Fruit fly (Drosophila melanogaster) whole organism, embryonic: ENCODE results near the gene Idgf3.

Source experiments
- Atf-2 ChIP-seq: fragments of 200-800 bp; sonication (Bioruptor generic); optimal IDR thresholded peaks from 2 replicates; lab custom pipeline; 2016; ENCODE audit warnings: missing biosample characterization, missing genetic modification characterization
- Atf6 ChIP-seq: fragments of 200-800 bp; sonication (Bioruptor generic); IDR thresholded peaks from 2 replicates; pipeline ENCODE4 v1.3.6; 2022; ENCODE audit warnings: missing biosample characterization, missing genetic modification characterization
- BEAF-32 ChIP-seq: fragments of 200-800 bp; sonication (Bioruptor generic); optimal IDR thresholded peaks from 3 replicates; lab custom pipeline; 2017; ENCODE audit warnings: missing biosample characterization, missing genetic modification characterization, mild to moderate bottlenecking, moderate library complexity, missing genetic modification reagents
- BtbVII ChIP-seq: fragments of 200-800 bp; sonication (Bioruptor generic); optimal IDR thresholded peaks from 3 replicates; lab custom pipeline; 2017; ENCODE audit warnings: missing biosample characterization, mild to moderate bottlenecking, missing genetic modification characterization
- CG12391 ChIP-seq: fragments of 200-800 bp; sonication (Bioruptor generic); optimal IDR thresholded peaks from 3 replicates; lab custom pipeline; 2018; ENCODE audit warnings: missing biosample characterization, mild to moderate bottlenecking, missing genetic modification characterization, moderate library complexity
- CG13624 ChIP-seq: fragments of 200-800 bp; sonication (Bioruptor generic); optimal IDR thresholded peaks from 2 replicates; lab custom pipeline; 2016; ENCODE audit warnings: missing biosample characterization, missing genetic modification characterization
- CG13894 ChIP-seq: fragments of 200-800 bp; sonication (Bioruptor generic); optimal IDR thresholded peaks from 3 replicates; lab custom pipeline; 2018; ENCODE audit warnings: missing biosample characterization, mild to moderate bottlenecking, missing genetic modification characterization, moderate library complexity
- CG15011 ChIP-seq: fragments of 200-800 bp; sonication (Bioruptor generic); optimal IDR thresholded peaks from 3 replicates; lab custom pipeline; 2018; ENCODE audit warnings: missing biosample characterization, mild to moderate bottlenecking, missing genetic modification characterization
- CG17385 ChIP-seq: fragments of 200-800 bp; sonication (Bioruptor generic); optimal IDR thresholded peaks from 3 replicates; lab custom pipeline; 2018; ENCODE audit warnings: missing biosample characterization, mild to moderate bottlenecking, missing genetic modification characterization
- CG17829 ChIP-seq: fragments of 200-800 bp; optimal IDR thresholded peaks from 2 replicates; lab custom pipeline; 2019; ENCODE audit warnings: missing biosample characterization, mild to moderate bottlenecking, missing genetic modification characterization, moderate library complexity
- CG18011 ChIP-seq: fragments of 200-800 bp; sonication (Bioruptor generic); optimal IDR thresholded peaks from 2 replicates; lab custom pipeline; 2017; ENCODE audit warnings: missing biosample characterization, missing genetic modification characterization, mild to moderate bottlenecking, moderate library complexity, missing genotype
- CG2120 ChIP-seq: fragments of 200-800 bp; sonication (Bioruptor generic); optimal IDR thresholded peaks from 3 replicates; lab custom pipeline; 2016; ENCODE audit warnings: missing biosample characterization, missing genetic modification characterization
- CG2199 ChIP-seq: fragments of 200-800 bp; sonication (Bioruptor generic); IDR thresholded peaks from 3 replicates; pipeline ENCODE4 v1.3.6; 2022; ENCODE audit warnings: missing biosample characterization, missing genetic modification characterization
- CG32772 ChIP-seq: fragments of 200-800 bp; sonication (Bioruptor generic); IDR thresholded peaks from 2 replicates; pipeline ENCODE4 v1.3.6; 2022; ENCODE audit warnings: missing biosample characterization, missing genetic modification characterization
- CG4707 ChIP-seq: fragments of 200-800 bp; sonication (Bioruptor generic); optimal IDR thresholded peaks from 2 replicates; lab custom pipeline; 2018; ENCODE audit warnings: missing biosample characterization, mild to moderate bottlenecking, missing genetic modification characterization, moderate library complexity
- CG4820 ChIP-seq: fragments of 200-800 bp; sonication (Bioruptor generic); optimal IDR thresholded peaks from 3 replicates; lab custom pipeline; 2016; ENCODE audit warnings: missing biosample characterization, missing genetic modification characterization
- CG6272 ChIP-seq: fragments of 200-800 bp; sonication (Bioruptor generic); IDR thresholded peaks from 2 replicates; pipeline ENCODE4 v1.3.6; 2022; ENCODE audit warnings: missing biosample characterization, missing genetic modification characterization
- CG8281 ChIP-seq: fragments of 200-800 bp; sonication (Bioruptor generic); optimal IDR thresholded peaks from 2 replicates; lab custom pipeline; 2018; ENCODE audit warnings: missing biosample characterization, mild to moderate bottlenecking, missing genetic modification characterization, moderate library complexity
- CG9609 ChIP-seq: fragments of 200-800 bp; sonication (Bioruptor generic); optimal IDR thresholded peaks from 3 replicates; lab custom pipeline; 2016; ENCODE audit warnings: missing biosample characterization, missing genetic modification characterization
- CG9817 ChIP-seq: fragments of 200-800 bp; sonication (Bioruptor generic); optimal IDR thresholded peaks from 2 replicates; lab custom pipeline; 2018; ENCODE audit warnings: missing biosample characterization, mild to moderate bottlenecking, missing genetic modification characterization, moderate library complexity
- Dbx ChIP-seq: fragments of 200-800 bp; sonication (Bioruptor generic); IDR thresholded peaks from 3 replicates; pipeline ENCODE4 v1.3.6; 2022; ENCODE audit warnings: missing biosample characterization, missing genetic modification characterization
- Deaf1 ChIP-seq: fragments of 200-800 bp; optimal IDR thresholded peaks from 3 replicates; lab custom pipeline; 2019; ENCODE audit warnings: missing biosample characterization, mild to moderate bottlenecking, missing genetic modification characterization, moderate library complexity
- Dll ChIP-seq: fragments of 200-800 bp; sonication (Bioruptor generic); IDR thresholded peaks from 4 replicates; pipeline ENCODE4 v1.3.6; 2022; ENCODE audit warnings: missing biosample characterization, missing genetic modification characterization; ENCODE audit not compliant: partially characterized antibody
- E2f1 ChIP-seq: fragments of 200-800 bp; sonication (Bioruptor generic); IDR thresholded peaks from 2 replicates; pipeline ENCODE4 v1.3.6; 2022; ENCODE audit warnings: missing biosample characterization, missing genetic modification characterization
- GATAe ChIP-seq: fragments of 200-800 bp; sonication (Bioruptor generic); conservative IDR thresholded peaks from 2 replicates; pipeline ENCODE4 v1.3.6; 2022; ENCODE audit warnings: missing biosample characterization, missing genetic modification characterization
- HmgD ChIP-seq: fragments of 200-800 bp; sonication (Bioruptor generic); optimal IDR thresholded peaks from 3 replicates; lab custom pipeline; 2016; ENCODE audit warnings: missing biosample characterization, missing genetic modification characterization
- Hr3 ChIP-seq: fragments of 200-800 bp; sonication (Bioruptor generic); optimal IDR thresholded peaks from 3 replicates; lab custom pipeline; 2016; ENCODE audit warnings: missing biosample characterization, missing genetic modification characterization
- Lhr ChIP-seq: fragments of 200-800 bp; sonication (Bioruptor generic); optimal IDR thresholded peaks from 3 replicates; lab custom pipeline; 2017; ENCODE audit warnings: mild to moderate bottlenecking, missing biosample characterization, missing genetic modification reagents, missing genetic modification characterization
- MESR4 ChIP-seq: fragments of 200-800 bp; sonication (Bioruptor generic); optimal IDR thresholded peaks from 2 replicates; lab custom pipeline; 2018; ENCODE audit warnings: missing biosample characterization, mild to moderate bottlenecking, missing genetic modification characterization, moderate library complexity
- Mrtf ChIP-seq: fragments of 200-800 bp; sonication (Bioruptor generic); IDR thresholded peaks from 3 replicates; pipeline ENCODE4 v1.3.6; 2022; ENCODE audit warnings: missing biosample characterization, missing genetic modification characterization
- NK7.1 ChIP-seq: fragments of 200-800 bp; sonication (Bioruptor generic); optimal IDR thresholded peaks from 3 replicates; lab custom pipeline; 2016; ENCODE audit warnings: missing biosample characterization, missing genetic modification characterization
- Sin3A ChIP-seq: fragments of >200 bp; optimal IDR thresholded peaks from 2 replicates; lab custom pipeline; 2018
- ara ChIP-seq: fragments of 200-800 bp; sonication (Bioruptor generic); IDR thresholded peaks from 2 replicates; pipeline ENCODE4 v1.3.6; 2022; ENCODE audit warnings: missing biosample characterization, missing genetic modification characterization
- bbx ChIP-seq: fragments of 200-800 bp; sonication (Bioruptor generic); IDR thresholded peaks from 2 replicates; pipeline ENCODE4 v1.3.6; 2022; ENCODE audit warnings: missing biosample characterization, missing genetic modification characterization; ENCODE audit not compliant: partially characterized antibody
- cwo ChIP-seq: fragments of 200-800 bp; sonication (Bioruptor generic); optimal IDR thresholded peaks from 3 replicates; lab custom pipeline; 2017; ENCODE audit warnings: missing biosample characterization, missing genetic modification characterization, mild to moderate bottlenecking, moderate library complexity, missing genetic modification reagents
- dati ChIP-seq: fragments of 200-800 bp; sonication (Bioruptor generic); IDR thresholded peaks from 2 replicates; pipeline ENCODE4 v1.3.6; 2022; ENCODE audit warnings: missing biosample characterization, missing genetic modification characterization
- eyg ChIP-seq: fragments of 200-800 bp; sonication (Bioruptor generic); optimal IDR thresholded peaks from 3 replicates; lab custom pipeline; 2016; ENCODE audit warnings: missing biosample characterization, missing genetic modification characterization
- gcm2 ChIP-seq: fragments of 200-800 bp; sonication (Bioruptor generic); optimal IDR thresholded peaks from 2 replicates; lab custom pipeline; 2016; ENCODE audit warnings: missing biosample characterization, missing genetic modification characterization
- gfzf ChIP-seq: fragments of 200-800 bp; sonication (Bioruptor generic); optimal IDR thresholded peaks from 2 replicates; lab custom pipeline; 2016; ENCODE audit warnings: missing biosample characterization, mild to moderate bottlenecking, missing genetic modification characterization, moderate library complexity
- ham ChIP-seq: fragments of 200-800 bp; sonication (Bioruptor generic); IDR thresholded peaks from 2 replicates; pipeline ENCODE4 v1.3.6; 2022; ENCODE audit warnings: missing biosample characterization, missing genetic modification characterization
- lbe ChIP-seq: fragments of 200-800 bp; sonication (Bioruptor generic); optimal IDR thresholded peaks from 2 replicates; lab custom pipeline; 2016; ENCODE audit warnings: missing biosample characterization, mild to moderate bottlenecking, missing genetic modification characterization
- lola ChIP-seq, 3 experiments: fragments of >200 bp in 2 of 3; fragments of 200-800 bp in 1 of 3; sonication (Bioruptor generic) in 1 of 3; optimal IDR thresholded peaks; 2 replicates each; lab custom pipeline; 2017 to 2019; ENCODE audit warnings: missing biosample characterization in 3 of 3, missing genetic modification characterization in 3 of 3, mild to moderate bottlenecking in 1 of 3, moderate library complexity in 1 of 3
- maf-S ChIP-seq: fragments of 200-800 bp; sonication (Bioruptor generic); optimal IDR thresholded peaks from 2 replicates; lab custom pipeline; 2016; ENCODE audit warnings: missing biosample characterization, missing genetic modification characterization
- mld ChIP-seq: fragments of 200-800 bp; sonication (Bioruptor generic); IDR thresholded peaks from 3 replicates; pipeline ENCODE4 v1.3.6; 2022; ENCODE audit warnings: missing biosample characterization, missing genetic modification characterization; ENCODE audit not compliant: partially characterized antibody
- otp ChIP-seq: fragments of 200-800 bp; sonication (Bioruptor generic); IDR thresholded peaks from 3 replicates; pipeline ENCODE4, ENCODE4 v1.3.6; 2022; ENCODE audit warnings: missing biosample characterization, missing genetic modification characterization
- p53 ChIP-seq: fragments of 200-800 bp; sonication (Bioruptor generic); optimal IDR thresholded peaks from 2 replicates; lab custom pipeline; 2016; ENCODE audit warnings: missing biosample characterization, missing genetic modification characterization
- scrt ChIP-seq: fragments of 200-800 bp; sonication (Bioruptor generic); optimal IDR thresholded peaks from 2 replicates; lab custom pipeline; 2018; ENCODE audit warnings: missing biosample characterization, mild to moderate bottlenecking, missing genetic modification characterization, moderate library complexity
- slp2 ChIP-seq: fragments of 200-800 bp; sonication (Bioruptor generic); optimal IDR thresholded peaks from 2 replicates; lab custom pipeline; 2016; ENCODE audit warnings: missing biosample characterization, missing genetic modification characterization
- sna ChIP-seq: fragments of 200-800 bp; sonication (Bioruptor generic); IDR thresholded peaks from 2 replicates; pipeline ENCODE4 v1.3.6; 2022; ENCODE audit warnings: missing biosample characterization, missing genetic modification characterization; ENCODE audit not compliant: partially characterized antibody
- so ChIP-seq: fragments of 200-800 bp; sonication (Bioruptor generic); IDR thresholded peaks from 3 replicates; pipeline ENCODE4 v1.3.6; 2022; ENCODE audit warnings: missing biosample characterization, missing genetic modification characterization
- z ChIP-seq: fragments of 200-800 bp; sonication (Bioruptor generic); IDR thresholded peaks from 3 replicates; pipeline ENCODE4 v1.3.6; 2022; ENCODE audit warnings: missing biosample characterization, missing genetic modification characterization

The Idgf3 gene

DNA sequence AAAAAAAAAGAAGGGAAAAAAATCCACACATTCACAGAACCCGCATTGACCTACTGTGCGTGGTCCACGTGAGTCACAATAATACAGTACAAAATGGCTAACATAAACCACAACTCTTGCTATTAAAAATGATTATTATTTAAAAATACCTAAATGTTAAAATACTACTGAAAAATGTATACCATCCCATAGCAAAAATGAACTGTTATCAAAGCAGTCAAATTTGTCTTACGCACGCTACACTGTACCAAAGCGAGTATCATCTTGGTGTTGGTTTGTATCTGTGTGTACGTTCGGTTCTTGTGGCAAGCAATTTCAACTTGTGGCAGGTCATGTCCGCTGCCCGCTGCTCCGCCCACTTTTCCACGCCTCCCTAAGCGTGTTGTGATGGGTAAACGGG, 49.8 kb downstream of the Idgf3 start (continued):
- no peak for TF ChIP-seq mld (GFP tag; lab: Robert Waterston, UW)
- peak; percentile 87 for TF ChIP-seq gcm2 (GFP tag; lab: Kevin White, UChicago)
- peak; percentile 74 for TF ChIP-seq Lhr
- TF ChIP-seq so (GFP tag; lab: Robert Waterston, UW): peak; percentile 90; the same call in 2 of the 3 replicates
- peak; percentile 86 for TF ChIP-seq CG2120
- peak; percentile 55 for TF ChIP-seq CG8281 (tag; lab: Kevin White, UChicago)
- peak; percentile 66 for TF ChIP-seq NK7.1
- TF ChIP-seq Hr3 (GFP tag; lab: Kevin White, UChicago): peak; percentile 91
- TF ChIP-seq lola (GFP tag; optimal IDR thresholded peaks at IDR 0.05; lab: Kevin White, UChicago): peak in 1 of 3 experiments; percentile 91
- TF ChIP-seq Mrtf (GFP tag; lab: Robert Waterston, UW): peak; percentile 88
- TF ChIP-seq maf-S: peak; percentile 50
- peak; percentile 46 for TF ChIP-seq CG9609 (GFP tag; lab: Kevin White, UChicago)
- peak; percentile 90 for TF ChIP-seq Atf6 (GFP tag; lab: Robert Waterston, UW)
- peak; percentile 46 for TF ChIP-seq MESR4 (GFP tag; lab: Kevin White, UChicago)
- TF ChIP-seq gfzf: no peak
- peak; percentile 84 for TF ChIP-seq CG17829 (tag; lab: Kevin White, UChicago)
- TF ChIP-seq CG9817 (tag; lab: Kevin White, UChicago): peak; percentile 91
- peak; percentile 76 for TF ChIP-seq dati
- TF ChIP-seq BtbVII (GFP tag; lab: Kevin White, UChicago): peak; percentile 74
- peak; percentile 83 for TF ChIP-seq CG4820 (GFP tag; lab: Kevin White, UChicago)
- TF ChIP-seq CG17385 (GFP tag; lab: Kevin White, UChicago): peak; percentile 90
- TF ChIP-seq CG13894 (tag; lab: Kevin White, UChicago): peak; percentile 79
- TF ChIP-seq CG13624 (GFP tag; lab: Kevin White, UChicago): peak; percentile 68
- peak; percentile 92 for TF ChIP-seq E2f1 (GFP tag; lab: Robert Waterston, UW)
- TF ChIP-seq BEAF-32 (GFP tag; lab: Kevin White, UChicago): no peak
- TF ChIP-seq Sin3A: no peak
- peak; percentile 75 for TF ChIP-seq lbe (GFP tag; lab: Kevin White, UChicago)
- peak; percentile 44 for TF ChIP-seq eyg (GFP tag; lab: Kevin White, UChicago)
- no peak for TF ChIP-seq sna (GFP tag; lab: Robert Waterston, UW)
- peak; percentile 90 for TF ChIP-seq CG6272 (GFP tag; lab: Robert Waterston, UW)
- TF ChIP-seq otp: peak; percentile 94
- TF ChIP-seq ara (GFP tag; lab: Robert Waterston, UW): peak; percentile 97
- TF ChIP-seq Atf-2: peak; percentile 89
- peak; percentile 94 for TF ChIP-seq CG32772
- TF ChIP-seq HmgD (GFP tag; lab: Kevin White, UChicago): peak; percentile 16
- peak; percentile 66 for TF ChIP-seq CG15011 (GFP tag; lab: Kevin White, UChicago)
- no peak for TF ChIP-seq Dll (GFP tag; lab: Robert Waterston, UW)
- TF ChIP-seq z (GFP tag; lab: Robert Waterston, UW): peak; percentile 73; the same call in 2 of the 3 replicates
- TF ChIP-seq bbx (GFP tag; lab: Robert Waterston, UW): no peak
- TF ChIP-seq CG18011 (GFP tag; lab: Kevin White, UChicago): peak; percentile 62
- TF ChIP-seq scrt (GFP tag; lab: Kevin White, UChicago): peak; percentile 79
- TF ChIP-seq Dbx (GFP tag; lab: Robert Waterston, UW): peak; percentile 83
- TF ChIP-seq p53 (GFP tag; lab: Kevin White, UChicago): peak; percentile 52
- peak; percentile 54; the same call in 1 of the 2 replicates for TF ChIP-seq ham (GFP tag; lab: Robert Waterston, UW)
- peak; percentile 81 for TF ChIP-seq CG4707 (GFP tag; lab: Kevin White, UChicago)
- TF ChIP-seq GATAe (GFP tag; lab: Robert Waterston, UW): 0 out of 2 replicates have a peak, but pooled peaks have one; percentile 27
- TF ChIP-seq CG2199 (GFP tag; lab: Robert Waterston, UW): peak; percentile 94; the same call in 2 of the 3 replicates
- peak; percentile 93 for TF ChIP-seq CG12391
- peak; percentile 83 for TF ChIP-seq cwo
- peak; percentile 65 for TF ChIP-seq Deaf1 (tag; lab: Kevin White, UChicago)
- peak; percentile 90 for TF ChIP-seq slp2 (GFP tag; lab: Kevin White, UChicago)
